Worm (Caenorhabditis elegans) whole organism, L4 larva: ENCODE measurements around the gene eef-1G.

Experiments used
- F10B5.3 ChIP-seq: sonication (generic microtip); optimal IDR thresholded peaks from 2 replicates; lab custom pipeline; 2016; ENCODE audit warnings: mild to moderate bottlenecking, missing genetic modification characterization, missing compliant biosample characterization
- R02D3.7 ChIP-seq: fragments of 150-350 bp; sonication (generic microtip); optimal IDR thresholded peaks from 3 replicates; lab custom pipeline; 2014; ENCODE audit warnings: missing biosample characterization, missing genetic modification characterization
- T20F7.1 ChIP-seq: fragments of 200-800 bp; sonication (Bioruptor generic); optimal IDR thresholded peaks from 2 replicates; lab custom pipeline; 2018; ENCODE audit warnings: mild to moderate bottlenecking, missing genetic modification characterization, missing compliant biosample characterization
- Y48G9A.11 ChIP-seq: fragments of 200-800 bp; sonication (Bioruptor generic); IDR thresholded peaks from 2 replicates; pipeline ENCODE4 v1.3.6; 2022; ENCODE audit warnings: missing genetic modification reagents, missing genetic modification characterization, missing compliant biosample characterization
- Y5F2A.4 ChIP-seq: fragments of 200-800 bp; sonication (Bioruptor generic); optimal IDR thresholded peaks from 2 replicates; lab custom pipeline; 2018; ENCODE audit warnings: mild to moderate bottlenecking, missing genetic modification characterization, missing compliant biosample characterization
- Y75B8A.6 ChIP-seq: fragments of 200-800 bp; sonication (Bioruptor generic); IDR thresholded peaks from 2 replicates; pipeline ENCODE4 v1.3.6; 2022; ENCODE audit warnings: missing genetic modification reagents, missing genetic modification characterization, missing compliant biosample characterization
- ZK546.5 ChIP-seq, 2 experiments: sonication (generic microtip); optimal IDR thresholded peaks; 2 replicates each; lab custom pipeline; 2017; ENCODE audit warnings: missing biosample characterization in 2 of 2, missing genetic modification characterization in 2 of 2
- aha-1 ChIP-seq: fragments of 150-350 bp; peaks from one replicate; lab custom pipeline; 2014; ENCODE audit warnings: missing biosample characterization, missing genetic modification characterization
- ctbp-1 ChIP-seq: fragments of 200-800 bp; sonication (Bioruptor generic); IDR thresholded peaks from 2 replicates; pipeline ENCODE4 v1.3.6; 2022; ENCODE audit warnings: missing genetic modification reagents, missing genetic modification characterization, missing compliant biosample characterization
- daf-8 ChIP-seq: fragments of 200-800 bp; sonication (Bioruptor generic); IDR thresholded peaks from 2 replicates; pipeline ENCODE4 v1.3.6; 2022; ENCODE audit warnings: missing genetic modification characterization, missing compliant biosample characterization
- dmd-8 ChIP-seq: fragments of 200-800 bp; sonication (Bioruptor generic); IDR thresholded peaks from 2 replicates; pipeline ENCODE4 v1.3.6; 2022; ENCODE audit warnings: missing genetic modification characterization, missing compliant biosample characterization
- hlh-11 ChIP-seq: fragments of 200-800 bp; sonication (Bioruptor generic); optimal IDR thresholded peaks from 2 replicates; lab custom pipeline; 2018; ENCODE audit warnings: mild to moderate bottlenecking, missing genetic modification characterization, missing compliant biosample characterization
- lin-1 ChIP-seq: fragments of 200-800 bp; sonication (Bioruptor generic); IDR thresholded peaks from 2 replicates; pipeline ENCODE4 v1.3.6; 2022; ENCODE audit warnings: missing genetic modification reagents, missing genetic modification characterization, missing compliant biosample characterization
- lin-29 ChIP-seq: fragments of 200-800 bp; sonication (Bioruptor generic); IDR thresholded peaks from 2 replicates; pipeline ENCODE4 v1.3.6; 2022; ENCODE audit warnings: missing genetic modification reagents, missing genetic modification characterization, missing compliant biosample characterization
- lsy-2 ChIP-seq, 2 experiments: fragments of 150-350 bp in 1 of 2; sonication (generic microtip) in 1 of 2; optimal IDR thresholded peaks; 2 replicates each; lab custom pipeline; 2014 to 2017; ENCODE audit warnings: missing biosample characterization in 2 of 2, missing genetic modification characterization in 2 of 2
- mdl-1 ChIP-seq, 2 experiments: fragments of 150-350 bp in 1 of 2; sonication (generic microtip) in 1 of 2; optimal IDR thresholded peaks; 2 replicates each; lab custom pipeline; 2014 to 2017; ENCODE audit warnings: missing biosample characterization in 2 of 2, missing genetic modification characterization in 2 of 2
- mdt-29 ChIP-seq: fragments of 200-800 bp; sonication (Bioruptor generic); IDR thresholded peaks from 2 replicates; pipeline ENCODE4 v1.3.6; 2022; ENCODE audit warnings: missing genetic modification reagents, missing genetic modification characterization, missing compliant biosample characterization
- mxl-2 ChIP-seq: fragments of 200-800 bp; sonication (Bioruptor generic); conservative IDR thresholded peaks from 2 replicates; pipeline ENCODE4 v1.3.6; 2022; ENCODE audit warnings: missing genetic modification reagents, missing genetic modification characterization, missing compliant biosample characterization
- nhr-25 ChIP-seq: sonication (generic microtip); optimal IDR thresholded peaks from 2 replicates; lab custom pipeline; 2017; ENCODE audit warnings: missing genetic modification characterization, mild to moderate bottlenecking, missing compliant biosample characterization, antibody characterized with exemption, moderate library complexity, borderline replicate concordance; ENCODE audit not compliant: insufficient read depth
- nhr-28 ChIP-seq: fragments of 150-350 bp; optimal IDR thresholded peaks from 2 replicates; lab custom pipeline; 2014; ENCODE audit warnings: missing biosample characterization, missing genetic modification characterization
- nhr-42 ChIP-seq: fragments of 200-800 bp; sonication (Bioruptor generic); IDR thresholded peaks from 2 replicates; pipeline ENCODE4 v1.3.6; 2022; ENCODE audit warnings: missing genetic modification characterization, missing compliant biosample characterization
- nhr-77 ChIP-seq: fragments of 150-350 bp; optimal IDR thresholded peaks from 2 replicates; lab custom pipeline; 2014; ENCODE audit warnings: missing biosample characterization, missing genetic modification characterization
- pha-4 ChIP-seq, 2 experiments: fragments of 150-350 bp in 1 of 2; fragments of 200-800 bp in 1 of 2; sonication (Bioruptor generic) in 1 of 2; IDR thresholded peaks in 1 of 2; optimal IDR thresholded peaks in 1 of 2; 2 replicates each; pipeline versions ENCODE4 v1.3.6 to Lab custom; 2014 to 2022; ENCODE audit warnings: missing genetic modification characterization in 2 of 2, missing genetic modification reagents in 2 of 2, missing biosample characterization in 1 of 2, missing compliant biosample characterization in 1 of 2
- php-3 ChIP-seq: fragments of 200-800 bp; sonication (Bioruptor generic); IDR thresholded peaks from 2 replicates; pipeline ENCODE4 v1.3.6; 2022; ENCODE audit warnings: missing genetic modification reagents, missing genetic modification characterization, missing compliant biosample characterization
- rbr-2 ChIP-seq: sonication (generic microtip); optimal IDR thresholded peaks from 2 replicates; lab custom pipeline; 2016; ENCODE audit warnings: missing genotype, missing genetic modification characterization, missing compliant biosample characterization
- spr-3 ChIP-seq: fragments of 200-800 bp; sonication (Bioruptor generic); optimal IDR thresholded peaks from 2 replicates; lab custom pipeline; 2018; ENCODE audit warnings: mild to moderate bottlenecking, missing genetic modification characterization, missing compliant biosample characterization
- unc-130 ChIP-seq: sonication (generic microtip); optimal IDR thresholded peaks from 2 replicates; lab custom pipeline; 2016; ENCODE audit warnings: missing genetic modification reagents, missing genetic modification characterization, missing compliant biosample characterization
- unc-62 ChIP-seq, 3 experiments: fragments of 150-350 bp in 1 of 3; sonication (generic microtip); optimal IDR thresholded peaks in 2 of 3; peaks in 1 of 3; 1 replicate in 1 of 3; 2 replicates in 2 of 3; lab custom pipeline; 2014 to 2017; ENCODE audit warnings: missing biosample characterization in 3 of 3, missing genetic modification characterization in 3 of 3, missing genetic modification reagents in 3 of 3, missing genotype in 1 of 3
- vab-7 ChIP-seq: fragments of 200-800 bp; sonication (Bioruptor generic); IDR thresholded peaks from 2 replicates; pipeline ENCODE4 v1.3.6; 2022; ENCODE audit warnings: missing genetic modification reagents, missing genetic modification characterization, missing compliant biosample characterization
- zag-1 ChIP-seq: fragments of 150-350 bp; optimal IDR thresholded peaks from 2 replicates; lab custom pipeline; 2014; ENCODE audit warnings: missing biosample characterization, missing genetic modification characterization
- zip-11 ChIP-seq: fragments of 200-800 bp; sonication (Bioruptor generic); IDR thresholded peaks from 2 replicates; pipeline ENCODE4 v1.3.6; 2022; ENCODE audit warnings: missing genetic modification characterization, missing compliant biosample characterization
- zip-2 ChIP-seq: fragments of 150-350 bp; optimal IDR thresholded peaks from 2 replicates; lab custom pipeline; 2014; ENCODE audit warnings: missing biosample characterization, missing genetic modification characterization
- ztf-7 ChIP-seq: fragments of 150-350 bp; optimal IDR thresholded peaks from 2 replicates; lab custom pipeline; 2014; ENCODE audit warnings: missing biosample characterization, missing genetic modification characterization

Gene eef-1G

DNA sequence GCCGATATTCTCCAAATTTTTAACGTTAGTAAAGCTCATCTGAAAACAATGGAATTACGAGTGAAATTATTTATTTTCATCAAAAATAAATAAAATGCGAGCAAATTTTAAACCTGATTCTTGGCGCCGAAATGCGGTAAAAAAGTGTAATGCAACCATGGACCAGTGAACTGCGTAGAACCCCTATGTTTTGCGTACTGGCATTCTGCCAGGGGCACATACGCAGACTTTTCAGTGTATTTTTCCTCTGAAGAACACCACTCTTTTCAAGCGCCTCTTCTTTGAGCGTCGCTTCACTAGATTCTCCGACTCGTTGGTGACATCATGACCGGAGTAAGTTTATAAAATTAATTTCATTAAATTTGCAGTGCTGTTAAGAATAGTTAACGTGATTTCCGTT, at the start of gene eef-1G, which contains the start of gene ctf-4 (continued):
- TF ChIP-seq vab-7 (GFP tag; lab: Robert Waterston, UW) (peak; percentile 64), Y48G9A.11 (GFP tag; lab: Robert Waterston, UW) (peak; percentile 7; the same call in 1 of the 2 replicates), rbr-2 (tag; lab: Kevin White, UChicago) (peak; percentile 95)

DNA sequence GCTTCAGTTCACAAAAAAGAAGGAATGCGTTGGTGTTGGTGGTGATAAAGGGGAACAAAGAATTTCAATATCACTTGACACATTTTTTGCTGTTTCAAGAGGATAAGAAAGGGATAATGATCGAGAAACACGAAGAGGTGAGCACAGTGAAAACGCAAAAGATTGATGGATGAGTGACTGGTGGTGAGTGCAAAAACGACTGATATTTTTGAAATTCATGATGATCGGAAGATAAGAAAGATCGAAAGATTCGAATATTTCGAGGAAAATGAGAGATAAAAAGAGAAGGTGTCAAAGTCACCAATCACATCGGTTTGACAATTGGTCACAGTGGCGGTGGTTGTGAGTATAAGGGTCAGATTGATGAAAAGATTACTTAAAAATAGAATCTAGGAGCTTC, 49.6 kb upstream of the eef-1G start:
- TF ChIP-seq zip-11 (GFP tag; lab: Robert Waterston, UW): no peak
- no peak for TF ChIP-seq pha-4 (GFP tag; IDR thresholded peaks at IDR 0.05; lab: Robert Waterston, UW)
- TF ChIP-seq pha-4 (tag; optimal IDR thresholded peaks at IDR 0.05; lab: Kevin White, UChicago): no peak
- no peak for TF ChIP-seq R02D3.7
- TF ChIP-seq mxl-2 (GFP tag; lab: Robert Waterston, UW): no peak
- TF ChIP-seq zip-2 (tag; lab: Kevin White, UChicago): no peak
- no peak for TF ChIP-seq daf-8 (GFP tag; lab: Robert Waterston, UW)
- no peak for TF ChIP-seq nhr-77 (tag; lab: Kevin White, UChicago)
- no peak for TF ChIP-seq Y75B8A.6 (GFP tag; lab: Robert Waterston, UW)
- no peak for TF ChIP-seq ZK546.5 (tag; optimal IDR thresholded peaks at IDR 0.05; lab: Kevin White, UChicago)
- TF ChIP-seq nhr-28: no peak

DNA sequence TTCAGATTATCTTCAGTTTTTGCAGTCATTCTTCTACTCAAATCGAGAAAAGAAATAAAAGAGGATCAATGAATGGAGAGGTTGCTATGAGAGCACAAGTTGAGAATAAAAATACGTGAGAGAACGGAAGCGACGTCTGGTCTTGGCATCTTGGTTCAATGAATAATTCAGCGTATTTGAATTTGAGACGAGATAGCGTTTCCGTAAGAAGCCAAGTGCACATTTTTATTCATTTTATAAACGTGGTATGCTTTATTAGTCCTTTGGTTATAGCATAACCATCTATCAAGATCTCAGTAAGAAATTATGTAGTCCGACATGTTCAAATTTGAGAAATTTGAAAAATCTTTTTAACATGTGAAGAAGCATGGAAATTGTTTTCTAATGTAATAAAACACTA, 47.1 kb upstream of the eef-1G start, which contains the start of gene F58B4.2:
Gene F58B4.2 (minus strand): TSS at position 101 of the 400 bp plus-strand sequence.
- TF ChIP-seq mdt-29 (GFP tag; lab: Robert Waterston, UW): no peak
- no peak for TF ChIP-seq mxl-2 (GFP tag; lab: Robert Waterston, UW)

DNA sequence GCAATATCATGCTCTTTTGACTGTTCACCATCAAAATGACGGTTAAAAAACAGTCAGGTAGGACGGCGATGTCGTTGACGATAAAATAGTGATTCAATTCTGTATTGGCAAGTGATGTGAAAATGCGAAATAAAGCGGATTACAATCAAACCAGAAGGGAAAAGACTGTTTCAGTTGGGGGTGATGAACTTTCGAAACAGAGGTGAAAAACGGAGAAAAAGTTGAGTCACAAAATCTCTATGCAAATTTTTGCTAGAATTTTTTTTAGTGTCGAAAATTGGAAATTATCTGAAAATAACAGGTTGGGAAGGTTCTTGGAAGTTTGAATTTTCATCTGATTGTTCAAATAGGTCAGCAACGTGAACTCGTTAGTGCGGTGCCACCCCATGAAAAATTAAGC, 43.8 kb upstream of the eef-1G start, which contains the start of gene nas-31:
Gene nas-31 (minus strand): TSS at position 101 of the 400 bp plus-strand sequence.
- no peak for TF ChIP-seq ctbp-1
- peak in 1 of 2 experiments; percentile 58 for TF ChIP-seq unc-62 (GFP tag; optimal IDR thresholded peaks at IDR 0.05 in 1 of 2; lab: Kevin White, UChicago)
- TF ChIP-seq unc-62 (tag; optimal IDR thresholded peaks at IDR 0.05; lab: Kevin White, UChicago): no peak
- TF ChIP-seq aha-1: peak; percentile 36

DNA sequence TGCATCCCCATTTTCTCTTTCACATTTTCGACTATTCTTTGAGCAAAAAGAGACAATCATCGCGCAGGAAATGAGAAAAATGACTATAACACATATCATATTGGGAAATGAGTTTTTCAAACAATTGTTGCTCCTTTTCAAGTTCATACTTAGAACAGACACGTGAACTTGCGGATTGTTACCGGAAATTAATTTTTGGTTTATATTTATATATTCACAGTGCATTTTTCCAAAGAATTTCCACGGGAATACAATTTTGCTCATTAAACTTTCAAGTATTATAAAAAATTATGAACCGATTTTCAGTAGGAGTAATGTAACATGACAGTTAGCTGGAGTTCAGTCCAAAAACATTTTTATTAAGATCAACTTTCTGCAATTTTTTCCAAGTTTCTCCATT, 42.3 kb upstream of the eef-1G start, which contains the start of gene F58B4.7:
Gene F58B4.7 (minus strand): TSS at position 101 of the 400 bp plus-strand sequence.
- TF ChIP-seq lin-1 (GFP tag; lab: Robert Waterston, UW): no peak
- TF ChIP-seq zag-1 (tag; lab: Kevin White, UChicago): no peak
- TF ChIP-seq aha-1: peak; percentile 12

DNA sequence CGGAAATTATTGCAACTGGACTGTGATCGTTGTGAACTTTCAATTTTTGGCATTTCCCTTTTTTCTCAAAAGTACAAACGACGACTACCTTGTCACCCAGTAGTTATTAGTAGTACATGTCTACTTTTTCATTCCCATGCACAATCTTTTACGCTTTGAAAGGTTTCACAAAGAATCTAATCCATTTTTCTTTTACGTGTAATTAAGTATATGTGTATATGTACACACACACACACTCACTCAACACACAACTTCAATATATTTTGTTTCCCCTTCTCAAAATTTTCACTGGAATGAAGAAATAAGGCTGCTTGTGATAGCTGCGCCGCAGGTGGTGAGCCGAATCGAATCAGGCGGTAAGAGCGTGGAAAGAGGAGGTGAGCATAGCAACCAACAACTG, 40.8 kb upstream of the eef-1G start, which contains the start of gene F58B4.6:
Gene F58B4.6 (plus strand): TSS at position 301 of the 400 bp plus-strand sequence.
- no peak for TF ChIP-seq spr-3 (GFP tag; lab: Kevin White, UChicago)
- TF ChIP-seq F10B5.3 (tag; lab: Kevin White, UChicago): no peak
- no peak for TF ChIP-seq lin-29
- TF ChIP-seq dmd-8: no peak
- no peak for TF ChIP-seq ZK546.5 (tag; optimal IDR thresholded peaks at IDR 0.05; lab: Kevin White, UChicago)
- TF ChIP-seq unc-130 (GFP tag; lab: Kevin White, UChicago): no peak
- TF ChIP-seq Y5F2A.4 (GFP tag; lab: Kevin White, UChicago): no peak
- no peak for TF ChIP-seq nhr-42 (GFP tag; lab: Robert Waterston, UW)
- no peak for TF ChIP-seq ztf-7 (tag; lab: Kevin White, UChicago)
- no peak for TF ChIP-seq hlh-11 (tag; lab: Kevin White, UChicago)
- TF ChIP-seq nhr-25 (tag; lab: Kevin White, UChicago): no peak
- no peak for TF ChIP-seq mdl-1 (tag; optimal IDR thresholded peaks at IDR 0.05; lab: Kevin White, UChicago)
- TF ChIP-seq php-3: no peak
- TF ChIP-seq zip-11 (GFP tag; lab: Robert Waterston, UW): no peak
- TF ChIP-seq lsy-2 (tag; optimal IDR thresholded peaks at IDR 0.05; lab: Kevin White, UChicago): no peak
- no peak for TF ChIP-seq T20F7.1 (GFP tag; lab: Kevin White, UChicago)
